Fruit fly (Drosophila melanogaster) whole organism, embryonic: ENCODE measurements around the gene CG7991.

Source experiments
- Antp ChIP-seq: fragments of 200-800 bp; sonication (Bioruptor generic); optimal IDR thresholded peaks from 3 replicates; lab custom pipeline; 2016; ENCODE audit warnings: missing biosample characterization, missing genetic modification characterization
- Asciz ChIP-seq: fragments of 200-800 bp; sonication (Bioruptor generic); optimal IDR thresholded peaks from 2 replicates; lab custom pipeline; 2017; ENCODE audit warnings: missing biosample characterization, mild to moderate bottlenecking, missing genetic modification characterization, missing genetic modification reagents
- CG12942 ChIP-seq: fragments of 200-800 bp; sonication (Bioruptor generic); optimal IDR thresholded peaks from 3 replicates; lab custom pipeline; 2016; ENCODE audit warnings: missing biosample characterization, missing genetic modification characterization
- CG1602 ChIP-seq: fragments of 200-800 bp; sonication (Bioruptor generic); optimal IDR thresholded peaks from 3 replicates; lab custom pipeline; 2016; ENCODE audit warnings: missing biosample characterization, missing genetic modification characterization
- CG17359 ChIP-seq: fragments of 200-800 bp; sonication (Bioruptor generic); optimal IDR thresholded peaks from 3 replicates; lab custom pipeline; 2018; ENCODE audit warnings: missing biosample characterization, mild to moderate bottlenecking, missing genetic modification characterization, moderate library complexity
- CG31388 ChIP-seq: fragments of 200-800 bp; sonication (Bioruptor generic); optimal IDR thresholded peaks from 2 replicates; lab custom pipeline; 2016; ENCODE audit warnings: missing biosample characterization, missing genetic modification characterization
- CG34422 ChIP-seq: fragments of 200-800 bp; sonication (Bioruptor generic); IDR thresholded peaks from 3 replicates; pipeline ENCODE4 v1.3.6; 2022; ENCODE audit warnings: missing biosample characterization, missing genetic modification characterization
- CG3847 ChIP-seq: fragments of 200-800 bp; sonication (Bioruptor generic); IDR thresholded peaks from 2 replicates; pipeline ENCODE4 v1.3.6; 2022; ENCODE audit warnings: missing biosample characterization, missing genetic modification characterization
- CG4282 ChIP-seq: fragments of 200-800 bp; sonication (Bioruptor generic); optimal IDR thresholded peaks from 2 replicates; lab custom pipeline; 2016; ENCODE audit warnings: missing biosample characterization, missing genetic modification characterization
- CG4424 ChIP-seq: fragments of 200-800 bp; sonication (Bioruptor generic); optimal IDR thresholded peaks from 3 replicates; lab custom pipeline; 2016; ENCODE audit warnings: missing biosample characterization, missing genetic modification characterization
- CG4707 ChIP-seq: fragments of 200-800 bp; sonication (Bioruptor generic); optimal IDR thresholded peaks from 2 replicates; lab custom pipeline; 2018; ENCODE audit warnings: missing biosample characterization, mild to moderate bottlenecking, missing genetic modification characterization, moderate library complexity
- CG5953 ChIP-seq: fragments of 200-800 bp; sonication (Bioruptor generic); IDR thresholded peaks from 2 replicates; pipeline ENCODE4 v1.3.6; 2022; ENCODE audit warnings: missing biosample characterization, missing genetic modification characterization
- CG6272 ChIP-seq: fragments of 200-800 bp; sonication (Bioruptor generic); IDR thresholded peaks from 2 replicates; pipeline ENCODE4 v1.3.6; 2022; ENCODE audit warnings: missing biosample characterization, missing genetic modification characterization
- CG7372 ChIP-seq: fragments of 200-800 bp; sonication (Bioruptor generic); IDR thresholded peaks from 2 replicates; pipeline ENCODE4 v1.3.6; 2022; ENCODE audit warnings: missing biosample characterization, missing genetic modification characterization
- CG9797 ChIP-seq: fragments of 200-800 bp; sonication (Bioruptor generic); optimal IDR thresholded peaks from 3 replicates; lab custom pipeline; 2018; ENCODE audit warnings: missing biosample characterization, mild to moderate bottlenecking, missing genetic modification characterization
- CG9876 ChIP-seq: fragments of 200-800 bp; sonication (Bioruptor generic); optimal IDR thresholded peaks from 2 replicates; lab custom pipeline; 2016; ENCODE audit warnings: missing biosample characterization, missing genetic modification characterization
- Doc2 ChIP-seq: fragments of 200-800 bp; sonication (Bioruptor generic); IDR thresholded peaks from 2 replicates; pipeline ENCODE4 v1.3.6; 2022; ENCODE audit warnings: missing biosample characterization, missing genetic modification characterization
- Doc3 ChIP-seq: fragments of 200-800 bp; sonication (Bioruptor generic); IDR thresholded peaks from 3 replicates; pipeline ENCODE4 v1.3.6; 2022; ENCODE audit warnings: missing biosample characterization, missing genetic modification characterization; ENCODE audit not compliant: partially characterized antibody
- ERR ChIP-seq: fragments of 200-800 bp; sonication (Bioruptor generic); optimal IDR thresholded peaks from 2 replicates; lab custom pipeline; 2016; ENCODE audit warnings: missing biosample characterization, missing genetic modification characterization
- H2.0 ChIP-seq: fragments of 200-800 bp; sonication (Bioruptor generic); IDR thresholded peaks from 2 replicates; pipeline ENCODE4 v1.3.6; 2022; ENCODE audit warnings: missing biosample characterization, missing genetic modification characterization
- Hmr ChIP-seq: fragments of 200-800 bp; sonication (Bioruptor generic); optimal IDR thresholded peaks from 3 replicates; lab custom pipeline; 2017; ENCODE audit warnings: mild to moderate bottlenecking, missing biosample characterization, missing genetic modification reagents, missing genetic modification characterization
- Hr39 ChIP-seq: fragments of >200 bp; optimal IDR thresholded peaks from 2 replicates; lab custom pipeline; 2017
- Hr78 ChIP-seq, 2 experiments: fragments of 200-800 bp in 1 of 2; fragments of >200 bp in 1 of 2; sonication (Bioruptor generic) in 1 of 2; optimal IDR thresholded peaks; 2 replicates each; lab custom pipeline; 2017 to 2019; ENCODE audit warnings: missing biosample characterization in 2 of 2, missing genetic modification characterization in 2 of 2, mild to moderate bottlenecking in 1 of 2, moderate library complexity in 1 of 2
- Meics ChIP-seq: fragments of 200-800 bp; sonication (Bioruptor generic); optimal IDR thresholded peaks from 2 replicates; lab custom pipeline; 2017; ENCODE audit warnings: missing biosample characterization, mild to moderate bottlenecking, missing genetic modification characterization
- Oaz ChIP-seq: fragments of 200-800 bp; sonication (Bioruptor generic); IDR thresholded peaks from 2 replicates; pipeline ENCODE4 v1.3.6; 2022; ENCODE audit warnings: missing biosample characterization, missing genetic modification characterization
- Optix ChIP-seq: fragments of 200-800 bp; sonication (Bioruptor generic); IDR thresholded peaks from 3 replicates; pipeline ENCODE4 v1.3.6; 2022; ENCODE audit warnings: missing biosample characterization, missing genetic modification characterization
- btn ChIP-seq: fragments of 200-800 bp; sonication (Bioruptor generic); optimal IDR thresholded peaks from 2 replicates; lab custom pipeline; 2016; ENCODE audit warnings: missing biosample characterization, missing genetic modification characterization
- chm ChIP-seq: fragments of 200-800 bp; sonication (Bioruptor generic); IDR thresholded peaks from 2 replicates; pipeline ENCODE4 v1.3.6; 2022; ENCODE audit warnings: missing biosample characterization, missing genetic modification characterization
- exex ChIP-seq: fragments of 200-800 bp; sonication (Bioruptor generic); optimal IDR thresholded peaks from 4 replicates; lab custom pipeline; 2018; ENCODE audit warnings: missing biosample characterization, mild to moderate bottlenecking, missing genetic modification characterization, moderate library complexity
- gcm2 ChIP-seq: fragments of 200-800 bp; sonication (Bioruptor generic); optimal IDR thresholded peaks from 2 replicates; lab custom pipeline; 2016; ENCODE audit warnings: missing biosample characterization, missing genetic modification characterization
- grn ChIP-seq: fragments of 200-800 bp; sonication (Bioruptor generic); optimal IDR thresholded peaks from 3 replicates; lab custom pipeline; 2017; ENCODE audit warnings: missing biosample characterization, missing genetic modification characterization
- gsb ChIP-seq: fragments of 200-800 bp; sonication (Bioruptor generic); IDR thresholded peaks from 2 replicates; pipeline ENCODE4 v1.3.6; 2022; ENCODE audit warnings: missing biosample characterization, missing genetic modification characterization
- gsb-n ChIP-seq: fragments of 200-800 bp; sonication (Bioruptor generic); optimal IDR thresholded peaks from 3 replicates; lab custom pipeline; 2018; ENCODE audit warnings: missing biosample characterization, mild to moderate bottlenecking, missing genetic modification characterization
- h ChIP-seq: fragments of >200 bp; optimal IDR thresholded peaks from 2 replicates; lab custom pipeline; 2017
- jing ChIP-seq: fragments of 200-800 bp; sonication (Bioruptor generic); optimal IDR thresholded peaks from 2 replicates; lab custom pipeline; 2018; ENCODE audit warnings: missing biosample characterization, mild to moderate bottlenecking, missing genetic modification characterization
- klu ChIP-seq: fragments of 200-800 bp; sonication (Bioruptor generic); IDR thresholded peaks from 2 replicates; pipeline ENCODE4 v1.3.6; 2022; ENCODE audit warnings: missing biosample characterization, missing genetic modification characterization
- mirr ChIP-seq: fragments of 200-800 bp; sonication (Bioruptor generic); optimal IDR thresholded peaks from 3 replicates; lab custom pipeline; 2018; ENCODE audit warnings: missing biosample characterization, mild to moderate bottlenecking, missing genetic modification characterization
- org-1 ChIP-seq: fragments of 200-800 bp; sonication (Bioruptor generic); optimal IDR thresholded peaks from 2 replicates; lab custom pipeline; 2017; ENCODE audit warnings: missing biosample characterization, missing genetic modification characterization
- otp ChIP-seq: fragments of 200-800 bp; sonication (Bioruptor generic); IDR thresholded peaks from 3 replicates; pipeline ENCODE4, ENCODE4 v1.3.6; 2022; ENCODE audit warnings: missing biosample characterization, missing genetic modification characterization
- p53 ChIP-seq: fragments of 200-800 bp; sonication (Bioruptor generic); optimal IDR thresholded peaks from 2 replicates; lab custom pipeline; 2016; ENCODE audit warnings: missing biosample characterization, missing genetic modification characterization
- phol ChIP-seq: fragments of 200-800 bp; sonication (Bioruptor generic); optimal IDR thresholded peaks from 3 replicates; lab custom pipeline; 2018; ENCODE audit warnings: missing biosample characterization, mild to moderate bottlenecking, missing genetic modification characterization, moderate library complexity
- pum ChIP-seq: fragments of 200-800 bp; sonication (Bioruptor generic); optimal IDR thresholded peaks from 2 replicates; lab custom pipeline; 2016; ENCODE audit warnings: missing biosample characterization, missing genetic modification characterization
- sd ChIP-seq: fragments of 200-800 bp; sonication (Bioruptor generic); optimal IDR thresholded peaks from 3 replicates; lab custom pipeline; 2018; ENCODE audit warnings: missing biosample characterization, mild to moderate bottlenecking, missing genetic modification characterization, moderate library complexity
- seq ChIP-seq: fragments of 200-800 bp; sonication (Bioruptor generic); IDR thresholded peaks from 2 replicates; pipeline ENCODE4 v1.3.6; 2022; ENCODE audit warnings: missing biosample characterization, missing genetic modification characterization
- sna ChIP-seq: fragments of 200-800 bp; sonication (Bioruptor generic); IDR thresholded peaks from 2 replicates; pipeline ENCODE4 v1.3.6; 2022; ENCODE audit warnings: missing biosample characterization, missing genetic modification characterization; ENCODE audit not compliant: partially characterized antibody
- sqz ChIP-seq: fragments of 200-800 bp; sonication (Bioruptor generic); optimal IDR thresholded peaks from 3 replicates; lab custom pipeline; 2018; ENCODE audit warnings: missing biosample characterization, mild to moderate bottlenecking, missing genetic modification characterization
- sug ChIP-seq: fragments of 200-800 bp; optimal IDR thresholded peaks from 2 replicates; lab custom pipeline; 2019; ENCODE audit warnings: missing biosample characterization, mild to moderate bottlenecking, missing genetic modification characterization, moderate library complexity
- tio ChIP-seq: fragments of 200-800 bp; sonication (Bioruptor generic); optimal IDR thresholded peaks from 2 replicates; lab custom pipeline; 2017; ENCODE audit warnings: missing biosample characterization, missing genetic modification characterization, inconsistent platforms
- tll ChIP-seq, 2 experiments: fragments of 200-800 bp in 1 of 2; fragments of >200 bp in 1 of 2; sonication (Bioruptor generic) in 1 of 2; optimal IDR thresholded peaks; 2 replicates each; lab custom pipeline; 2017 to 2019; ENCODE audit warnings: missing biosample characterization in 2 of 2, missing genetic modification characterization in 2 of 2, mild to moderate bottlenecking in 1 of 2, moderate library complexity in 1 of 2
- trh ChIP-seq: fragments of 200-800 bp; sonication (Bioruptor generic); optimal IDR thresholded peaks from 2 replicates; lab custom pipeline; 2016; ENCODE audit warnings: missing biosample characterization, missing genetic modification characterization
- tup ChIP-seq: fragments of 200-800 bp; sonication (Bioruptor generic); optimal IDR thresholded peaks from 2 replicates; lab custom pipeline; 2016; ENCODE audit warnings: missing biosample characterization, mild to moderate bottlenecking, missing genetic modification characterization, moderate library complexity
- yki ChIP-seq: fragments of >200 bp; optimal IDR thresholded peaks from 3 replicates; lab custom pipeline; 2018

Gene CG7991

DNA sequence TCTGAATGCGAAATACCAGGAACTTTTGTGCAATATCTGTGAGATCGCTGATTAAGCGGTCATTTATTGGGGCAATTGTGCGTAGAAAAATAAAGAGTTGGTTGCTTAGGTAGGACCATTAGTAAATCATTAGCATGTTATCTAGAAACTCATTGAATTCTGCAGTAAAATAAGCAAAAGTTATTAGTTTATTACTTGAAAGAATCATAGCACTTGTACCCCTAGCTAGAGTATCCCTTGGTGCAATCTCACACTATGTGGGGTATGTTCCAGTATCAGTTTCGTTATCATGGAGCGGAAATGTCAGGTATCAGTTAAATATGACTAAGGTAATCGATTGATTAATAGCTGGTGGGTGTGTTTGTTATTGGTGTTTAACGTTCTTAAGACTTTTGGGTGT, 70.9 kb downstream of the CG7991 start (continued):
- no peak for TF ChIP-seq sna
- peak; percentile 34 for TF ChIP-seq mirr (GFP tag; lab: Kevin White, UChicago)
- TF ChIP-seq trh (GFP tag; lab: Kevin White, UChicago), result no peak
- peak; percentile 98 for TF ChIP-seq sug (tag; lab: Kevin White, UChicago)
- TF ChIP-seq Hr78 (GFP tag; optimal IDR thresholded peaks at IDR 0.05; lab: Kevin White, UChicago), result no peak
- peak; percentile 21 for TF ChIP-seq sd
- TF ChIP-seq CG5953, result no peak
- no peak for TF ChIP-seq tio (GFP tag; lab: Kevin White, UChicago)
- peak; percentile 12 for TF ChIP-seq Hmr (GFP tag; lab: Kevin White, UChicago)
- no peak for TF ChIP-seq yki (lab: Kevin White, UChicago)
- no peak for TF ChIP-seq gsb-n (tag; lab: Kevin White, UChicago)
- TF ChIP-seq CG17359 (tag; lab: Kevin White, UChicago), result no peak
- TF ChIP-seq CG9876 (GFP tag; lab: Kevin White, UChicago), result no peak
- no peak for TF ChIP-seq H2.0 (GFP tag; lab: Robert Waterston, UW)
- TF ChIP-seq gsb (GFP tag; lab: Robert Waterston, UW), result no peak
- TF ChIP-seq Meics (GFP tag; lab: Kevin White, UChicago), result no peak
- TF ChIP-seq tup (GFP tag; lab: Kevin White, UChicago), result no peak
- TF ChIP-seq CG6272 (GFP tag; lab: Robert Waterston, UW), result no peak
- peak; percentile 89 for TF ChIP-seq exex (tag; lab: Kevin White, UChicago)
- no peak for TF ChIP-seq CG31388
- TF ChIP-seq CG1602 (GFP tag; lab: Kevin White, UChicago), result no peak
- no peak for TF ChIP-seq h (lab: Kevin White, UChicago)
- TF ChIP-seq CG7372 (GFP tag; lab: Robert Waterston, UW), result no peak
- no peak for TF ChIP-seq p53 (GFP tag; lab: Kevin White, UChicago)
- no peak for TF ChIP-seq gcm2 (GFP tag; lab: Kevin White, UChicago)
- no peak for TF ChIP-seq Oaz (GFP tag; lab: Robert Waterston, UW)
- TF ChIP-seq org-1 (GFP tag; lab: Kevin White, UChicago), result no peak
- no peak for TF ChIP-seq CG9797 (GFP tag; lab: Kevin White, UChicago)
- TF ChIP-seq ERR (GFP tag; lab: Kevin White, UChicago), result no peak
- TF ChIP-seq btn (GFP tag; lab: Kevin White, UChicago), result no peak
- no peak for TF ChIP-seq Doc2 (GFP tag; lab: Robert Waterston, UW)
- TF ChIP-seq grn, result peak; percentile 81
- TF ChIP-seq Doc3, result no peak
- no peak for TF ChIP-seq CG4282 (GFP tag; lab: Kevin White, UChicago)
- TF ChIP-seq seq (GFP tag; lab: Robert Waterston, UW), result no peak
- TF ChIP-seq pum (GFP tag; lab: Kevin White, UChicago), result no peak
- no peak for TF ChIP-seq CG4707 (GFP tag; lab: Kevin White, UChicago)
- no peak for TF ChIP-seq Asciz (GFP tag; lab: Kevin White, UChicago)
- no peak for TF ChIP-seq Antp (GFP tag; lab: Kevin White, UChicago)
- TF ChIP-seq, all 482 proteins: peak for 11

DNA sequence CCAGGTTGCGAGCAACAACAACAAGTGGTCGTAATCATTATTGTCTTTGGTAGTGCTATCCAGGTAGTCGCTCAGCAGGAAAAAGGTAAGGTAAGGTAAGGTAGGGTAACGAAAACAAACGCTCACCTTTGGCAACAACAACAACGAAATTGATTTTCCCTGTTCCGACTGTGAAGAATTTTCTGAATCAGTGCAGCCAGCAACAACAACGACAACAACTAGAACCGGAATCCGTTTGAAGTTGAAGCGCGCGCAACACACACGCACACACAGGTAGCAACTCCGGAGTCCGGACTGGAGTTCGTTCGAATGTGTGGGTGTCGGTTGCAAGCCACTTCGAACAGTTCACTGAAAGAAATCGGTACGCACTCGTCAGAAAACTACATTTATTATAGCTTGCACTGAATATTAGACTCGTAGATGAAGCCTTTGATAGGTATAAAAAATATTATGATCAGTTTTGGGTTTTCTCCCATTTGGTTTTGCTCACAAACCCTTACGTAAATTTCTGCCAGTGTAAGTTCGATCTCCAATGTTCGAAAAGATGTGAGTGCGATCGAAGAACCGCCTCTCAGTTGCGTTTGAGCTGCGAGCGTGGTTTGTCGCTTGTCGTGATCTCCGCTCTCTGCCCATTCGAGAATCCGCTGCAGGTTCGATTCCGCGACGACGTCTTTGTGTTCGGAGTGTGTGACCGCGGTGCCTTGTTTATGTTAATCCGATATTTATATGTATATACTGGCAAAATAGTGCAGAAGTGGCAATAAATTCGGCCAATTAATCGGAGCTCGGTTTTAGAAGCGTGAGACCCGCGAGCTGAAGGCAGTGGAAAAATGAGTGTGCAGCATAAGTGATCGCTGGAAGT, 72.1 kb downstream of the CG7991 start, which contains the start of gene CG13921:
CG13921 (plus strand) TSS at position 570 of the 862 bp plus-strand sequence.
- TF ChIP-seq phol (tag; lab: Kevin White, UChicago) (peak; percentile 99), CG34422 (GFP tag; lab: Robert Waterston, UW) (peak; percentile 99), jing (peak; percentile 98), chm (GFP tag; lab: Robert Waterston, UW) (peak; percentile 99), tll (GFP tag; optimal IDR thresholded peaks at IDR 0.05; lab: Kevin White, UChicago) (peak in 1 of 2 experiments; percentile 94), CG4424 (peak; percentile 100), Optix (GFP tag; lab: Robert Waterston, UW) (peak; percentile 99), sqz (GFP tag; lab: Kevin White, UChicago) (peak; percentile 98), Hr39 (lab: Kevin White, UChicago) (no peak), CG3847 (GFP tag; lab: Robert Waterston, UW) (peak; percentile 99), CG12942 (peak; percentile 98), otp (peak; percentile 100), klu (GFP tag; lab: Robert Waterston, UW) (peak; percentile 99), h (lab: Kevin White, UChicago) (no peak)
